Worm (Caenorhabditis elegans) whole organism, L1 larva: Measurements from ENCODE around the gene F31A3.3.
A peak's percentile ranks its signal among the peaks of the same experiment; 100 is the strongest.

ENCODE experiments used
- C16A3.4 ChIP-seq: fragments of 150-350 bp; optimal IDR thresholded peaks from 2 replicates; lab custom pipeline; 2014; ENCODE audit warnings: missing biosample characterization, missing genetic modification characterization
- F16B12.6 ChIP-seq: fragments of 150-350 bp; optimal IDR thresholded peaks from 2 replicates; lab custom pipeline; 2014; ENCODE audit warnings: missing biosample characterization, missing genetic modification characterization
- blmp-1 ChIP-seq: fragments of 150-350 bp; optimal IDR thresholded peaks from 2 replicates; lab custom pipeline; 2014; ENCODE audit warnings: missing biosample characterization, missing genetic modification characterization
- ceh-63 ChIP-seq: fragments of 200-800 bp; sonication (Bioruptor generic); optimal IDR thresholded peaks from 2 replicates; lab custom pipeline; 2018; ENCODE audit warnings: mild to moderate bottlenecking, missing genetic modification characterization, missing compliant biosample characterization
- ceh-82 ChIP-seq, 3 experiments: fragments of 150-350 bp in 1 of 3; sonication (generic microtip) in 2 of 3; optimal IDR thresholded peaks; 2 replicates each; lab custom pipeline; 2014 to 2017; ENCODE audit warnings: missing biosample characterization in 3 of 3, missing genetic modification characterization in 3 of 3
- dpl-1 ChIP-seq, 3 experiments: fragments of 150-350 bp in 2 of 3; sonication (generic microtip) in 1 of 3; optimal IDR thresholded peaks; 2 replicates each; lab custom pipeline; 2014 to 2017; ENCODE audit warnings: missing biosample characterization in 3 of 3, missing genetic modification characterization in 3 of 3, missing genetic modification reagents in 3 of 3
- dsc-1 ChIP-seq: sonication (generic microtip); optimal IDR thresholded peaks from 2 replicates; lab custom pipeline; 2016; ENCODE audit warnings: mild to moderate bottlenecking, missing genetic modification characterization, missing compliant biosample characterization
- efl-1 ChIP-seq, 4 experiments: fragments of 150-350 bp; optimal IDR thresholded peaks in 3 of 4; peaks in 1 of 4; 1 replicate in 1 of 4; 2 replicates in 3 of 4; lab custom pipeline; 2014; ENCODE audit warnings: missing biosample characterization in 2 of 4, missing genetic modification characterization in 2 of 4, missing genetic modification reagents in 2 of 4
- efl-3 ChIP-seq: fragments of 200-800 bp; sonication (Bioruptor generic); optimal IDR thresholded peaks from 2 replicates; lab custom pipeline; 2018; ENCODE audit warnings: mild to moderate bottlenecking, missing genetic modification characterization, missing compliant biosample characterization
- egl-13 ChIP-seq: sonication (generic microtip); optimal IDR thresholded peaks from 2 replicates; lab custom pipeline; 2016; ENCODE audit warnings: missing genotype, missing genetic modification reagents, missing genetic modification characterization, missing compliant biosample characterization
- elt-3 ChIP-seq, 6 experiments: fragments of 150-350 bp in 1 of 6; sonication (generic microtip); optimal IDR thresholded peaks; 2 replicates each; lab custom pipeline; 2017 to 2018; ENCODE audit warnings: missing biosample characterization in 6 of 6, missing genetic modification characterization in 6 of 6, inconsistent platforms in 1 of 6
- ets-5 ChIP-seq: fragments of 200-800 bp; sonication (Bioruptor generic); IDR thresholded peaks from 2 replicates; pipeline ENCODE4 v1.3.6; 2022; ENCODE audit warnings: missing genetic modification characterization, missing compliant biosample characterization
- fkh-4 ChIP-seq: sonication (generic microtip); optimal IDR thresholded peaks from 2 replicates; lab custom pipeline; 2016; ENCODE audit warnings: missing compliant biosample characterization, missing genetic modification characterization, borderline replicate concordance
- fkh-8 ChIP-seq: sonication (generic microtip); optimal IDR thresholded peaks from 2 replicates; lab custom pipeline; 2016; ENCODE audit warnings: mild to moderate bottlenecking, missing genetic modification characterization, missing compliant biosample characterization
- grh-1 ChIP-seq: fragments of 200-800 bp; sonication (Bioruptor generic); IDR thresholded peaks from 2 replicates; pipeline ENCODE4 v1.3.6; 2022; ENCODE audit warnings: missing genetic modification reagents, missing genetic modification characterization, missing compliant biosample characterization
- isw-1 ChIP-seq: fragments of 200-800 bp; sonication (Bioruptor generic); IDR thresholded peaks from 2 replicates; pipeline ENCODE4 v1.3.6; 2022; ENCODE audit warnings: missing genetic modification characterization, missing compliant biosample characterization
- lin-13 ChIP-seq: fragments of 150-350 bp; optimal IDR thresholded peaks from 2 replicates; lab custom pipeline; 2014; ENCODE audit warnings: missing biosample characterization, missing genetic modification reagents, missing genetic modification characterization
- lin-14 ChIP-seq: fragments of 200-800 bp; sonication (Bioruptor generic); optimal IDR thresholded peaks from 2 replicates; lab custom pipeline; 2018; ENCODE audit warnings: mild to moderate bottlenecking, missing genetic modification characterization, moderate library complexity, missing compliant biosample characterization
- lin-15B ChIP-seq: fragments of 150-350 bp; sonication (generic microtip); optimal IDR thresholded peaks from 3 replicates; lab custom pipeline; 2014; ENCODE audit warnings: missing biosample characterization, missing genetic modification characterization
- mab-9 ChIP-seq: fragments of 200-800 bp; sonication (Bioruptor generic); IDR thresholded peaks from 2 replicates; pipeline ENCODE4 v1.3.6; 2022; ENCODE audit warnings: missing genetic modification reagents, missing genetic modification characterization, missing compliant biosample characterization
- mdl-1 ChIP-seq, 2 experiments: fragments of 150-350 bp; optimal IDR thresholded peaks; 2 replicates each; lab custom pipeline; 2014 to 2017; ENCODE audit warnings: missing biosample characterization in 2 of 2, missing genetic modification characterization in 2 of 2, inconsistent platforms in 1 of 2
- mef-2 ChIP-seq: fragments of 150-350 bp; optimal IDR thresholded peaks from 2 replicates; lab custom pipeline; 2014; ENCODE audit warnings: missing biosample characterization, missing genetic modification characterization
- nhr-20 ChIP-seq: sonication (generic microtip); optimal IDR thresholded peaks from 2 replicates; lab custom pipeline; 2016; ENCODE audit warnings: mild to moderate bottlenecking, missing genetic modification characterization, missing compliant biosample characterization
- nhr-28 ChIP-seq: fragments of 150-350 bp; optimal IDR thresholded peaks from 2 replicates; lab custom pipeline; 2014; ENCODE audit warnings: missing biosample characterization, missing genetic modification characterization
- nhr-47 ChIP-seq: sonication (generic microtip); optimal IDR thresholded peaks from 2 replicates; lab custom pipeline; 2016; ENCODE audit warnings: mild to moderate bottlenecking, missing genetic modification characterization, moderate library complexity, missing compliant biosample characterization
- nhr-71 ChIP-seq: sonication (generic microtip); optimal IDR thresholded peaks from 2 replicates; lab custom pipeline; 2016; ENCODE audit warnings: mild to moderate bottlenecking, missing genetic modification characterization, moderate library complexity, missing compliant biosample characterization
- nhr-77 ChIP-seq: fragments of 150-350 bp; optimal IDR thresholded peaks from 2 replicates; lab custom pipeline; 2014; ENCODE audit warnings: missing biosample characterization, missing genetic modification characterization
- nhr-84 ChIP-seq: sonication (generic microtip); optimal IDR thresholded peaks from 2 replicates; lab custom pipeline; 2017; ENCODE audit warnings: missing biosample characterization, missing genetic modification characterization
- nhr-85 ChIP-seq: sonication (generic microtip); peaks from one replicate; lab custom pipeline; 2016; ENCODE audit warnings: missing genetic modification characterization, inconsistent platforms, missing compliant biosample characterization
- pax-3 ChIP-seq: fragments of 200-800 bp; sonication (Bioruptor generic); optimal IDR thresholded peaks from 2 replicates; lab custom pipeline; 2018; ENCODE audit warnings: mild to moderate bottlenecking, missing genetic modification characterization, moderate library complexity, missing compliant biosample characterization
- skn-1 ChIP-seq: fragments of 150-350 bp; optimal IDR thresholded peaks from 2 replicates; lab custom pipeline; 2014; ENCODE audit warnings: missing biosample characterization, missing genetic modification characterization
- snu-23 ChIP-seq: sonication (generic microtip); optimal IDR thresholded peaks from 2 replicates; lab custom pipeline; 2016; ENCODE audit warnings: missing genetic modification characterization, missing compliant biosample characterization
- sptf-1 ChIP-seq: fragments of 150-350 bp; optimal IDR thresholded peaks from 2 replicates; lab custom pipeline; 2014; ENCODE audit warnings: missing biosample characterization, missing genetic modification characterization
- tbx-2 ChIP-seq: sonication (generic microtip); optimal IDR thresholded peaks from 2 replicates; lab custom pipeline; 2016; ENCODE audit warnings: missing genetic modification characterization, missing compliant biosample characterization
- tlp-1 ChIP-seq: fragments of 150-350 bp; optimal IDR thresholded peaks from 2 replicates; lab custom pipeline; 2014; ENCODE audit warnings: missing biosample characterization, missing genetic modification characterization
- unc-130 ChIP-seq: fragments of 150-350 bp; optimal IDR thresholded peaks from 2 replicates; lab custom pipeline; 2017; ENCODE audit warnings: missing biosample characterization, missing genetic modification characterization, inconsistent platforms
- unc-98 ChIP-seq: fragments of 200-800 bp; sonication (Bioruptor generic); IDR thresholded peaks from 2 replicates; pipeline ENCODE4 v1.3.6; 2022; ENCODE audit warnings: missing genetic modification characterization, missing compliant biosample characterization
- zag-1 ChIP-seq: fragments of 150-350 bp; optimal IDR thresholded peaks from 2 replicates; lab custom pipeline; 2014; ENCODE audit warnings: missing biosample characterization, missing genetic modification characterization
- zip-4 ChIP-seq: fragments of 200-800 bp; sonication (Bioruptor generic); optimal IDR thresholded peaks from 2 replicates; lab custom pipeline; 2018; ENCODE audit warnings: mild to moderate bottlenecking, missing genetic modification characterization, moderate library complexity, missing compliant biosample characterization

F31A3.3 gene

DNA sequence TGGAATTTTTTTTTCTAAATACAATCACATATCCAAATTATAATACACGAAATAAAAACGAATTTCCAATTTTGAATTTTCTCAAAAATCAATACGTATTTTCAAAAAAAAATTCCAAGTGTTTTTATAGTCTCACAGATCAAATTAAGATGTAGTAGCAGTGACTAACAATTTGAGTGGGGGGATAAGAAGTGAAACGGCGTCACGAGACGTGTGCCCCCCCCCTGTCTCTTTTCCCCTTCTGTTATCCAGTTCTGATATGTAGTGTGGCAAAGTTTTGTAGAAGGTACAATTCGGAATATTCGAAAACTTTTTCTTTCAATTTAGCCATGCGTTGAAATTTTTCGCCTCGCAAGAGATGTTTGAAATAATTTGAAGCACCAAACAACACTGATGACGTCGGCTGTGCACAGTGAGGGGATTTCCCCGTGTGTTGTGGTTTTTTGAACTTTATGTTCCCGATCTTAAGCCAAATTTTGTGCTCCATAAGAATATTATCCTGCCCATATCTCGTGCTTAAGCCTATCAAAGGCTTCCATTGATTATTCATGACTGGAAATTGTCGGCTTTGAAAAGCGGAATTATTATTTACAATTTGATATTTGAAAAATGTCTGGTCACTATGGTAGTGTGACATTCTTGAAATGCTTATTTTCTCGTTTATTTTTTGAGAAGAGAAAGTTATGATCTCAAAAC, 18.5 kb downstream of the F31A3.3 start:
- TF ChIP-seq mdl-1 (tag; optimal IDR thresholded peaks at IDR 0.05; lab: Kevin White, UChicago) (peak in 1 of 2 experiments; percentile 21), dsc-1 (tag; lab: Kevin White, UChicago) (peak; percentile 80), pax-3 (tag; lab: Kevin White, UChicago) (peak; percentile 48), elt-3 (tag; optimal IDR thresholded peaks at IDR 0.05; lab: Kevin White, UChicago) (peak in 1 of 6 experiments; percentile 63), lin-15B (tag; lab: Kevin White, UChicago) (no peak), nhr-85 (tag; lab: Kevin White, UChicago) (peak; percentile 65), tbx-2 (tag; lab: Kevin White, UChicago) (peak; percentile 2), ets-5 (GFP tag; lab: Robert Waterston, UW) (no peak), lin-14 (GFP tag; lab: Kevin White, UChicago) (peak; percentile 49), nhr-28 (tag; lab: Kevin White, UChicago) (no peak), snu-23 (GFP tag; lab: Kevin White, UChicago) (peak; percentile 20), nhr-71 (tag; lab: Kevin White, UChicago) (peak; percentile 26), skn-1 (peak; percentile 13), unc-130 (tag; lab: Kevin White, UChicago) (peak; percentile 16), nhr-20 (tag; lab: Kevin White, UChicago) (peak; percentile 45), nhr-47 (tag; lab: Kevin White, UChicago) (peak; percentile 12), blmp-1 (tag; lab: Kevin White, UChicago) (peak; percentile 94), fkh-8 (tag; lab: Kevin White, UChicago) (peak; percentile 54), egl-13 (no peak)

DNA sequence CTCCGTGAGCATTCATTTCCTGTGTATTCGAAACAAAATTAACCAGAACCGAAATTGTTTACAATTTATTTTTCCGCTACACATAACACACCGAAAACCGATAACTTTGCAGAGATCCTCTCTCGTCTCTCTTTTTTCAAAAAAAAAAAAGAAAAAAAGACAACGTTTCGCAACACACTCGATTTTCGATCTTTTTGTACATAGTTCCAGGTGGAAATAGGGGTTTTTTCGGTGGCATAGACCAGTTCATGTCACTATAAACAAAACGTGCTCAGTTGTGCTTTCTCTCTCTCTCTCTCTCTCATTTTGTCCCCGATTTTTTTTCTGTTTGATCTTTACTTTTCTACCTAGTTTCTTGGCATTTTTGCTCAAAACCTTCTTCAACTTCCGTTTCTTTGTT, 19.4 kb downstream of the F31A3.3 start:
- no peak for TF ChIP-seq nhr-84 (tag; lab: Kevin White, UChicago)
- TF ChIP-seq unc-98 (GFP tag; lab: Robert Waterston, UW), result no peak
- no peak for TF ChIP-seq isw-1
- TF ChIP-seq tbx-2 (tag; lab: Kevin White, UChicago), result no peak
- TF ChIP-seq fkh-8 (tag; lab: Kevin White, UChicago), result peak; percentile 1
- TF ChIP-seq lin-13, result no peak
- peak; percentile 13 for TF ChIP-seq skn-1
- no peak for TF ChIP-seq efl-3
- TF ChIP-seq F16B12.6 (tag; lab: Kevin White, UChicago), result no peak
- no peak for TF ChIP-seq zip-4
- no peak for TF ChIP-seq mef-2 (tag; lab: Kevin White, UChicago)
- TF ChIP-seq nhr-77 (tag; lab: Kevin White, UChicago), result peak; percentile 5
- TF ChIP-seq mab-9 (GFP tag; lab: Robert Waterston, UW), result no peak
- TF ChIP-seq ceh-63, result no peak
- TF ChIP-seq efl-1 (optimal IDR thresholded peaks at IDR 0.05; lab: Kevin White, UChicago), result no peak
- peak in 1 of 2 experiments; percentile 3 for TF ChIP-seq efl-1 (GFP tag; optimal IDR thresholded peaks at IDR 0.05 in 1 of 2; lab: Kevin White, UChicago)
- no peak for TF ChIP-seq nhr-28 (tag; lab: Kevin White, UChicago)
- peak in 1 of 3 experiments; percentile 18 for TF ChIP-seq ceh-82 (tag; optimal IDR thresholded peaks at IDR 0.05; lab: Kevin White, UChicago)
- TF ChIP-seq fkh-4 (tag; lab: Kevin White, UChicago), result no peak
- no peak for TF ChIP-seq grh-1 (GFP tag; lab: Robert Waterston, UW)
- no peak for TF ChIP-seq dpl-1 (GFP tag; optimal IDR thresholded peaks at IDR 0.05; lab: Kevin White, UChicago)
- TF ChIP-seq C16A3.4 (tag; lab: Kevin White, UChicago), result no peak
- no peak for TF ChIP-seq tlp-1 (tag; lab: Kevin White, UChicago)
- TF ChIP-seq sptf-1 (tag; lab: Kevin White, UChicago), result no peak
- no peak for TF ChIP-seq ets-5 (GFP tag; lab: Robert Waterston, UW)
- TF ChIP-seq zag-1 (tag; lab: Kevin White, UChicago), result no peak
- no peak for TF ChIP-seq blmp-1 (tag; lab: Kevin White, UChicago)
- peak; percentile 27 for TF ChIP-seq lin-14 (GFP tag; lab: Kevin White, UChicago)
